Worm (Caenorhabditis elegans): ENCODE results near the gene F21C10.19.

DNA sequence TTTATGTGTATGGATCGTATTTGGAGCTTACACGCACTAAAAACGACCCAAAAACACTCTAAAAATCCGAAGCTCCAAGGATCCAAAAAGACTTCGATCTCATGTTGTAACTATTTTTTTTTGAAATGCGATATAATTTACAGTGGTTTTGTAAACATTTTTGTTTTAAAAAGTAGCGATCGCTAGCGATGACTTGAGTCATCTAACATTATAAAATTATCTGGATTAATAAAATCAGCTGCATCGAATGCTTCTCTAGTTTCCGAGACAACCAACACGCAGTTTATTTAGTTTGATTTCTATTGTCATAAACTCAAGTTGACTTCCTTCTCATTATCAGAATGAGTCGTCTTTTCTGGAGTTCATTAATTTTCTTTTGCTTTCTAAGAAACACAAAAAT lies 1.2 kb downstream of the F21C10.19 start, which contains the start of gene F21C10.1:
- TF ChIP-seq tlp-1 (tag; optimal IDR thresholded peaks at IDR 0.05), result no peak
- no peak for TF ChIP-seq dsc-1 (tag; optimal IDR thresholded peaks at IDR 0.05)
- no peak for TF ChIP-seq unc-62 (GFP tag; optimal IDR thresholded peaks at IDR 0.05)
- no peak for TF ChIP-seq unc-86 (tag; optimal IDR thresholded peaks at IDR 0.05)
- TF ChIP-seq nhr-76 (tag; optimal IDR thresholded peaks at IDR 0.05), result no peak
- no peak for TF ChIP-seq mdl-1 (tag; optimal IDR thresholded peaks at IDR 0.05)
- no peak for TF ChIP-seq fos-1 (tag; optimal IDR thresholded peaks at IDR 0.05)
- no peak for TF ChIP-seq aly-2 (tag; optimal IDR thresholded peaks at IDR 0.05)

Data from whole organism, L1 larva.